Fruit fly (Drosophila melanogaster) whole organism, prepupa: ENCODE results near the gene CG17271.

Source experiments
- Blimp-1 ChIP-seq: fragments of 200-800 bp; sonication (Bioruptor generic); optimal IDR thresholded peaks from 3 replicates; lab custom pipeline; 2017; ENCODE audit warnings: missing biosample characterization, missing genetic modification characterization, mild to moderate bottlenecking, moderate library complexity, missing genetic modification reagents
- CG10631 ChIP-seq: fragments of 200-800 bp; sonication (Bioruptor generic); optimal IDR thresholded peaks from 2 replicates; lab custom pipeline; 2016; ENCODE audit warnings: missing biosample characterization, missing genetic modification characterization
- CG10669 ChIP-seq: fragments of 200-800 bp; sonication (Bioruptor generic); optimal IDR thresholded peaks from 3 replicates; lab custom pipeline; 2018; ENCODE audit warnings: missing biosample characterization, mild to moderate bottlenecking, missing genetic modification characterization, moderate library complexity
- CG11762 ChIP-seq: fragments of 200-800 bp; sonication (Bioruptor generic); optimal IDR thresholded peaks from 3 replicates; lab custom pipeline; 2016; ENCODE audit warnings: missing biosample characterization, missing genetic modification characterization; ENCODE audit not compliant: insufficient read depth
- CG15336 ChIP-seq: fragments of 200-800 bp; sonication (Bioruptor generic); IDR thresholded peaks from 2 replicates; pipeline ENCODE4 v1.3.6; 2022; ENCODE audit warnings: missing biosample characterization, missing genetic modification characterization
- CG1621 ChIP-seq: fragments of 200-800 bp; sonication (Bioruptor generic); optimal IDR thresholded peaks from 3 replicates; lab custom pipeline; 2018; ENCODE audit warnings: missing biosample characterization, mild to moderate bottlenecking, missing genetic modification characterization
- CG16779 ChIP-seq: fragments of 200-800 bp; sonication (Bioruptor generic); optimal IDR thresholded peaks from 3 replicates; lab custom pipeline; 2017; ENCODE audit warnings: missing biosample characterization, mild to moderate bottlenecking, missing genetic modification characterization
- CG31627 ChIP-seq: fragments of 200-800 bp; sonication (Bioruptor generic); optimal IDR thresholded peaks from 3 replicates; lab custom pipeline; 2016; ENCODE audit warnings: missing biosample characterization, missing genetic modification characterization
- CG34406 ChIP-seq: fragments of 200-800 bp; sonication (Bioruptor generic); optimal IDR thresholded peaks from 3 replicates; lab custom pipeline; 2016; ENCODE audit warnings: missing biosample characterization, missing genetic modification characterization
- CG3919 ChIP-seq: fragments of 200-800 bp; sonication (Bioruptor generic); optimal IDR thresholded peaks from 3 replicates; lab custom pipeline; 2016; ENCODE audit warnings: missing biosample characterization, missing genetic modification characterization
- CG4318 ChIP-seq: fragments of 200-800 bp; sonication (Bioruptor generic); optimal IDR thresholded peaks from 3 replicates; lab custom pipeline; 2017; ENCODE audit warnings: missing biosample characterization, mild to moderate bottlenecking, missing genetic modification characterization
- CG6163 ChIP-seq: fragments of 200-800 bp; sonication (Bioruptor generic); IDR thresholded peaks from 3 replicates; pipeline ENCODE4 v1.3.6; 2022; ENCODE audit warnings: missing biosample characterization, missing genetic modification characterization
- CG6276 ChIP-seq: fragments of 200-800 bp; sonication (Bioruptor generic); optimal IDR thresholded peaks from 2 replicates; lab custom pipeline; 2017; ENCODE audit warnings: missing biosample characterization, mild to moderate bottlenecking, missing genetic modification characterization
- CG6792 ChIP-seq: fragments of 200-800 bp; sonication (Bioruptor generic); optimal IDR thresholded peaks from 3 replicates; lab custom pipeline; 2016; ENCODE audit warnings: missing biosample characterization, missing genetic modification characterization
- CG6854 ChIP-seq: fragments of 200-800 bp; sonication (Bioruptor generic); optimal IDR thresholded peaks from 2 replicates; lab custom pipeline; 2017; ENCODE audit warnings: missing biosample characterization, mild to moderate bottlenecking, missing genetic modification characterization
- CG7368 ChIP-seq: fragments of 200-800 bp; sonication (Bioruptor generic); optimal IDR thresholded peaks from 3 replicates; lab custom pipeline; 2016; ENCODE audit warnings: missing biosample characterization, missing genetic modification characterization
- CG8319 ChIP-seq: fragments of 200-800 bp; sonication (Bioruptor generic); optimal IDR thresholded peaks from 3 replicates; lab custom pipeline; 2016; ENCODE audit warnings: missing biosample characterization, missing genetic modification characterization
- CG8632 ChIP-seq: fragments of 200-800 bp; sonication (Bioruptor generic); optimal IDR thresholded peaks from 3 replicates; lab custom pipeline; 2016; ENCODE audit warnings: missing biosample characterization, missing genetic modification characterization
- Eip75B ChIP-seq: fragments of 200-800 bp; sonication (Bioruptor generic); optimal IDR thresholded peaks from 3 replicates; lab custom pipeline; 2016; ENCODE audit warnings: missing biosample characterization, missing genetic modification characterization
- Eip78C ChIP-seq: fragments of 200-800 bp; sonication (Bioruptor generic); peaks from one replicate; lab custom pipeline; 2016; ENCODE audit warnings: missing biosample characterization, missing genetic modification characterization
- Ets21C ChIP-seq: fragments of 200-800 bp; sonication (Bioruptor generic); optimal IDR thresholded peaks from 3 replicates; lab custom pipeline; 2016; ENCODE audit warnings: missing biosample characterization, missing genetic modification characterization
- Gug ChIP-seq: fragments of 200-800 bp; sonication (Bioruptor generic); IDR thresholded peaks from 2 replicates; pipeline ENCODE4 v1.3.6; 2022; ENCODE audit warnings: missing biosample characterization, missing genetic modification characterization
- Hr38 ChIP-seq: sonication (Bioruptor generic); optimal IDR thresholded peaks from 2 replicates; lab custom pipeline; 2016; ENCODE audit warnings: missing biosample characterization, missing genetic modification characterization
- Hr4 ChIP-seq: fragments of 200-800 bp; sonication (Bioruptor generic); optimal IDR thresholded peaks from 3 replicates; lab custom pipeline; 2016; ENCODE audit warnings: missing biosample characterization, missing genetic modification characterization
- Lpt ChIP-seq: fragments of 200-800 bp; sonication (Bioruptor generic); optimal IDR thresholded peaks from 3 replicates; lab custom pipeline; 2016; ENCODE audit warnings: missing biosample characterization, missing genetic modification characterization
- Met ChIP-seq: fragments of 200-800 bp; sonication (Bioruptor generic); optimal IDR thresholded peaks from 3 replicates; lab custom pipeline; 2016; ENCODE audit warnings: missing biosample characterization, missing genetic modification characterization
- OdsH ChIP-seq: fragments of 200-800 bp; sonication (Bioruptor generic); optimal IDR thresholded peaks from 3 replicates; lab custom pipeline; 2016; ENCODE audit warnings: missing biosample characterization, missing genetic modification characterization
- Sox102F ChIP-seq: fragments of 200-800 bp; sonication (Bioruptor generic); optimal IDR thresholded peaks from 2 replicates; lab custom pipeline; 2016; ENCODE audit warnings: missing biosample characterization, mild to moderate bottlenecking, missing genetic modification characterization
- Sox14 ChIP-seq: fragments of 200-800 bp; sonication (Bioruptor generic); optimal IDR thresholded peaks from 3 replicates; lab custom pipeline; 2016; ENCODE audit warnings: missing biosample characterization, missing genetic modification characterization
- Sox15 ChIP-seq: fragments of 200-800 bp; sonication (Bioruptor generic); optimal IDR thresholded peaks from 3 replicates; lab custom pipeline; 2016; ENCODE audit warnings: missing biosample characterization, missing genetic modification characterization
- achi ChIP-seq: fragments of 200-800 bp; sonication (Bioruptor generic); optimal IDR thresholded peaks from 3 replicates; lab custom pipeline; 2016; ENCODE audit warnings: missing biosample characterization, missing genetic modification characterization
- cyc ChIP-seq: fragments of 200-800 bp; sonication (Bioruptor generic); optimal IDR thresholded peaks from 3 replicates; lab custom pipeline; 2016; ENCODE audit warnings: missing biosample characterization, missing genetic modification characterization
- dac ChIP-seq: fragments of 200-800 bp; sonication (Bioruptor generic); optimal IDR thresholded peaks from 2 replicates; lab custom pipeline; 2017; ENCODE audit warnings: missing biosample characterization, mild to moderate bottlenecking, missing genetic modification characterization
- eg ChIP-seq: fragments of 200-800 bp; sonication (Bioruptor generic); IDR thresholded peaks from 3 replicates; pipeline ENCODE4 v1.3.6; 2022; ENCODE audit warnings: missing biosample characterization, missing genetic modification characterization
- esn ChIP-seq: fragments of 200-800 bp; sonication (Bioruptor generic); optimal IDR thresholded peaks from 2 replicates; lab custom pipeline; 2016; ENCODE audit warnings: missing biosample characterization, mild to moderate bottlenecking, missing genetic modification characterization, moderate library complexity
- fd59A ChIP-seq: fragments of 200-800 bp; sonication (Bioruptor generic); optimal IDR thresholded peaks from 2 replicates; lab custom pipeline; 2017; ENCODE audit warnings: missing biosample characterization, mild to moderate bottlenecking, missing genetic modification characterization, missing genetic modification reagents
- lz ChIP-seq: fragments of 200-800 bp; sonication (Bioruptor generic); optimal IDR thresholded peaks from 3 replicates; lab custom pipeline; 2016; ENCODE audit warnings: missing biosample characterization, missing genetic modification characterization
- pdm3 ChIP-seq: fragments of 200-800 bp; sonication (Bioruptor generic); optimal IDR thresholded peaks from 3 replicates; lab custom pipeline; 2016; ENCODE audit warnings: missing biosample characterization, missing genetic modification characterization
- salr ChIP-seq, 2 experiments: fragments of 200-800 bp; sonication (Bioruptor generic); optimal IDR thresholded peaks; 3 replicates each; lab custom pipeline; 2016 to 2018; ENCODE audit warnings: missing biosample characterization in 2 of 2, missing genetic modification characterization in 2 of 2, mild to moderate bottlenecking in 1 of 2
- spab ChIP-seq: fragments of 200-800 bp; sonication (Bioruptor generic); optimal IDR thresholded peaks from 2 replicates; lab custom pipeline; 2017; ENCODE audit warnings: missing biosample characterization, mild to moderate bottlenecking, missing genetic modification characterization, missing genetic modification reagents
- svp ChIP-seq: fragments of 200-800 bp; sonication (Bioruptor generic); peaks from one replicate; lab custom pipeline; 2016; ENCODE audit warnings: missing biosample characterization, missing genetic modification characterization
- topi ChIP-seq: fragments of 200-800 bp; sonication (Bioruptor generic); optimal IDR thresholded peaks from 3 replicates; lab custom pipeline; 2016; ENCODE audit warnings: missing biosample characterization, missing genetic modification characterization
- vri ChIP-seq: fragments of 200-800 bp; sonication (Bioruptor generic); optimal IDR thresholded peaks from 3 replicates; lab custom pipeline; 2016; ENCODE audit warnings: missing biosample characterization, mild to moderate bottlenecking, missing genetic modification characterization

CG17271 gene

dm6 chr3R:20832689-20833524 lies 11.3 kb upstream of the CG17271 start, which contains the start of gene Synd (continued):
- TF ChIP-seq CG6276 (peak; percentile 40), Met (GFP tag; lab: Kevin White, UChicago) (peak; percentile 24), spab (GFP tag; lab: Kevin White, UChicago) (no peak), dac (GFP tag; lab: Kevin White, UChicago) (no peak), Eip75B (peak; percentile 47), CG10631 (GFP tag; lab: Kevin White, UChicago) (peak; percentile 13), Blimp-1 (GFP tag; lab: Kevin White, UChicago) (peak; percentile 9), Sox102F (GFP tag; lab: Kevin White, UChicago) (no peak), Sox14 (GFP tag; lab: Kevin White, UChicago) (peak; percentile 27), CG7368 (GFP tag; lab: Kevin White, UChicago) (peak; percentile 39), esn (GFP tag; lab: Kevin White, UChicago) (peak; percentile 42), CG31627 (GFP tag; lab: Kevin White, UChicago) (peak; percentile 28), fd59A (GFP tag; lab: Kevin White, UChicago) (no peak), Lpt (GFP tag; lab: Kevin White, UChicago) (peak; percentile 51), Sox15 (no peak), CG6792 (GFP tag; lab: Kevin White, UChicago) (peak; percentile 43), CG8632 (GFP tag; lab: Kevin White, UChicago) (no peak), CG10669 (GFP tag; lab: Kevin White, UChicago) (peak; percentile 3), CG4318 (GFP tag; lab: Kevin White, UChicago) (no peak), CG11762 (GFP tag; lab: Kevin White, UChicago) (peak; percentile 38), pdm3 (GFP tag; lab: Kevin White, UChicago) (peak; percentile 28), CG34406 (no peak), achi (GFP tag; lab: Kevin White, UChicago) (no peak)
- TF ChIP-seq, all 60 proteins: peak for 39

- TF ChIP-seq Met (GFP tag; lab: Kevin White, UChicago) (no peak), CG6276 (no peak), OdsH (GFP tag; lab: Kevin White, UChicago) (no peak), pdm3 (GFP tag; lab: Kevin White, UChicago) (no peak), Eip75B (no peak), salr (GFP tag; optimal IDR thresholded peaks at IDR 0.05; lab: Kevin White, UChicago) (no peak), svp (GFP tag; lab: Kevin White, UChicago) (no peak), spab (GFP tag; lab: Kevin White, UChicago) (no peak), Ets21C (GFP tag; lab: Kevin White, UChicago) (no peak), Hr4 (no peak), CG31627 (GFP tag; lab: Kevin White, UChicago) (no peak), lz (GFP tag; lab: Kevin White, UChicago) (no peak), CG16779 (tag; lab: Kevin White, UChicago) (no peak)
These were observed 9.3 kb upstream of the CG17271 start, which contains the start of gene CG31223 for dm6 chr3R:20830963-20831362. TSS of gene CG31223 (plus strand) at chr3R:20831127.

- TF ChIP-seq eg (GFP tag; lab: Robert Waterston, UW) (peak; percentile 45; the same call in 1 of the 3 replicates), cyc (GFP tag; lab: Kevin White, UChicago) (no peak), salr (GFP tag; optimal IDR thresholded peaks at IDR 0.05; lab: Kevin White, UChicago) (no peak), CG8319 (GFP tag; lab: Kevin White, UChicago) (no peak), Gug (GFP tag; lab: Robert Waterston, UW) (no peak), CG3919 (GFP tag; lab: Kevin White, UChicago) (peak; percentile 19), Sox102F (GFP tag; lab: Kevin White, UChicago) (no peak), Sox14 (GFP tag; lab: Kevin White, UChicago) (peak; percentile 34), Met (GFP tag; lab: Kevin White, UChicago) (peak; percentile 7), esn (GFP tag; lab: Kevin White, UChicago) (peak; percentile 0), CG4318 (GFP tag; lab: Kevin White, UChicago) (no peak), CG1621 (peak; percentile 51), Hr38 (no peak), CG6854 (GFP tag; lab: Kevin White, UChicago) (peak; percentile 46), CG6163 (GFP tag; lab: Robert Waterston, UW) (peak; percentile 24; the same call in 1 of the 3 replicates), fd59A (GFP tag; lab: Kevin White, UChicago) (no peak), vri (GFP tag; lab: Kevin White, UChicago) (no peak), spab (GFP tag; lab: Kevin White, UChicago) (no peak), CG31627 (GFP tag; lab: Kevin White, UChicago) (no peak), CG6276 (peak; percentile 9), CG16779 (tag; lab: Kevin White, UChicago) (no peak), CG6792 (GFP tag; lab: Kevin White, UChicago) (no peak), topi (no peak), Eip78C (GFP tag; lab: Kevin White, UChicago) (peak; percentile 69), OdsH (GFP tag; lab: Kevin White, UChicago) (no peak), CG15336 (GFP tag; lab: Robert Waterston, UW) (no peak)
These were observed 8.6 kb upstream of the CG17271 start, which contains the start of gene Adss for dm6 chr3R:20830153-20830695. TSS of gene Adss (minus strand) at chr3R:20830580.
